Worm (Caenorhabditis elegans): ENCODE data around the gene F02E11.3.

- TF ChIP-seq unc-62 (GFP tag; optimal IDR thresholded peaks at IDR 0.05) (no peak), M03D4.4 (tag; optimal IDR thresholded peaks at IDR 0.05) (no peak), pha-4 (tag; optimal IDR thresholded peaks at IDR 0.05) (no peak), ces-1 (GFP tag; optimal IDR thresholded peaks at IDR 0.05) (no peak), ham-2 (GFP tag; optimal IDR thresholded peaks at IDR 0.05) (no peak), elt-3 (tag; optimal IDR thresholded peaks at IDR 0.05) (no peak), lin-13 (tag; optimal IDR thresholded peaks at IDR 0.05) (no peak), cnd-1 (tag; optimal IDR thresholded peaks at IDR 0.05) (no peak), elt-1 (tag; optimal IDR thresholded peaks at IDR 0.05; ENCODE audit: borderline replicate concordance, insufficient read depth) (no peak), mep-1 (tag; optimal IDR thresholded peaks at IDR 0.05) (no peak)
Measured at ce11 chrII:3248043-3248718, 26.6 kb downstream of the F02E11.3 start, which contains the start of the genes fbxc-50 and C17F4.2.
